Worm (Caenorhabditis elegans): Measurements from ENCODE around the gene F58E6.5.

DNA sequence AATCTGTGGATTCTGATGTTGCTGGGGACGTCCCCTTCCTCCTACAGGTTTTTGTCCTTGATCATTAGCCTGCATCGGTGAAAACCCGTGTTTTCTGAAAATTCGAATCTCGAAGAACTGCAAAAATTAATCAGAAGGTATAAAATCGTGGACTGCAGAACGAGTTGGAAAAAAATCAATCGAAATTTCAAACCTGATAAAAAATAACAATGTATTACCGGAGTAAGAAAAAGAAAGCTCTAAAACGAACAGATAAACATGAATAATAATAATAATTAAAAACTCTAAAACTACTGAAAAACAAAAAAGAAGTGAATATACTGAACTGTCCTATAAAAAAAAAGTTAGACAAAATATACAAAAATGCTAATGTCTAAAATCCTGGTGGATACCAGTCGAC lies 28.6 kb upstream of the F58E6.5 start, which contains the start of gene F46B6.5:
- TF ChIP-seq nhr-28 (tag; optimal IDR thresholded peaks at IDR 0.05) (no peak), ceh-82 (tag; optimal IDR thresholded peaks at IDR 0.05) (no peak), elt-3 (tag; optimal IDR thresholded peaks at IDR 0.05) (no peak), ama-1 (optimal IDR thresholded peaks at IDR 0.05) (no peak), ztf-11 (tag; optimal IDR thresholded peaks at IDR 0.05) (no peak), ceh-9 (tag; optimal IDR thresholded peaks at IDR 0.05) (no peak), fos-1 (tag; optimal IDR thresholded peaks at IDR 0.05) (no peak), sea-2 (GFP tag; optimal IDR thresholded peaks at IDR 0.05) (no peak), elt-1 (tag; optimal IDR thresholded peaks at IDR 0.05) (no peak)
